Worm (Caenorhabditis elegans) whole organism, young adult: Measurements from ENCODE around the gene wrm-1.

Experiments used
- B0019.2 ChIP-seq: fragments of 200-800 bp; sonication (Bioruptor generic); conservative IDR thresholded peaks from 2 replicates; pipeline ENCODE4 v1.3.6; 2022; ENCODE audit warnings: missing genetic modification reagents, missing genetic modification characterization, missing compliant biosample characterization
- C17E4.6 ChIP-seq: fragments of 200-800 bp; sonication (Bioruptor generic); IDR thresholded peaks from 2 replicates; pipeline ENCODE4 v1.3.6; 2022; ENCODE audit warnings: missing genetic modification reagents, missing genetic modification characterization, missing compliant biosample characterization
- F22D6.2 ChIP-seq: sonication (generic microtip); optimal IDR thresholded peaks from 2 replicates; lab custom pipeline; 2016; ENCODE audit warnings: mild to moderate bottlenecking, missing genetic modification characterization, missing compliant biosample characterization
- F49E8.2 ChIP-seq: sonication (generic microtip); optimal IDR thresholded peaks from 3 replicates; lab custom pipeline; 2017; ENCODE audit warnings: missing genetic modification characterization, mild to moderate bottlenecking, missing compliant biosample characterization, antibody characterized with exemption, moderate library complexity; ENCODE audit not compliant: insufficient read depth
- K12H6.12 ChIP-seq: fragments of 200-800 bp; sonication (Bioruptor generic); optimal IDR thresholded peaks from 2 replicates; lab custom pipeline; 2018; ENCODE audit warnings: mild to moderate bottlenecking, missing genetic modification characterization, missing compliant biosample characterization
- T26A5.8 ChIP-seq: sonication (generic microtip); optimal IDR thresholded peaks from 2 replicates; lab custom pipeline; 2016; ENCODE audit warnings: missing genetic modification characterization, missing compliant biosample characterization
- Y53F4B.3 ChIP-seq: fragments of 200-800 bp; sonication (Bioruptor generic); IDR thresholded peaks from 2 replicates; pipeline ENCODE4 v1.3.6; 2022; ENCODE audit warnings: missing genetic modification reagents, missing genetic modification characterization, missing compliant biosample characterization
- ZK185.1 ChIP-seq: sonication (generic microtip); optimal IDR thresholded peaks from 2 replicates; lab custom pipeline; 2016; ENCODE audit warnings: mild to moderate bottlenecking, missing genetic modification characterization, missing compliant biosample characterization; ENCODE audit not compliant: poor library complexity, severe bottlenecking
- aptf-2 ChIP-seq: fragments of 200-800 bp; sonication (Bioruptor generic); conservative IDR thresholded peaks from 2 replicates; pipeline ENCODE4 v1.3.6; 2022; ENCODE audit warnings: missing genetic modification reagents, missing genetic modification characterization, missing compliant biosample characterization
- cebp-1 ChIP-seq, 2 experiments: fragments of 200-800 bp in 1 of 2; sonication (Bioruptor generic) in 1 of 2; sonication (generic microtip) in 1 of 2; IDR thresholded peaks in 1 of 2; optimal IDR thresholded peaks in 1 of 2; 2 replicates each; pipeline versions ENCODE4 v1.3.6 to Lab custom; 2017 to 2022; ENCODE audit warnings: missing compliant biosample characterization in 2 of 2, missing genetic modification characterization in 2 of 2, mild to moderate bottlenecking in 1 of 2, missing genetic modification reagents in 1 of 2, moderate library complexity in 1 of 2
- egl-44 ChIP-seq: fragments of 200-800 bp; sonication (Bioruptor generic); IDR thresholded peaks from 2 replicates; pipeline ENCODE4 v1.3.6; 2022; ENCODE audit warnings: missing genetic modification reagents, missing genetic modification characterization, missing compliant biosample characterization
- hlh-26 ChIP-seq: fragments of 200-800 bp; sonication (Bioruptor generic); conservative IDR thresholded peaks from 2 replicates; pipeline ENCODE4 v1.3.6; 2022; ENCODE audit warnings: missing genetic modification reagents, missing genetic modification characterization, missing compliant biosample characterization
- hsf-1 ChIP-seq: fragments of 200-800 bp; sonication (Bioruptor generic); IDR thresholded peaks from 2 replicates; pipeline ENCODE4 v1.3.6; 2022; ENCODE audit warnings: missing genetic modification reagents, missing genetic modification characterization, missing compliant biosample characterization
- lin-40 ChIP-seq: sonication (generic microtip); optimal IDR thresholded peaks from 2 replicates; lab custom pipeline; 2016; ENCODE audit warnings: missing genetic modification characterization, mild to moderate bottlenecking, missing compliant biosample characterization, missing genotype, missing genetic modification reagents
- lsl-1 ChIP-seq: fragments of 200-800 bp; sonication (Bioruptor generic); optimal IDR thresholded peaks from 2 replicates; lab custom pipeline; 2018; ENCODE audit warnings: mild to moderate bottlenecking, missing genetic modification characterization, moderate library complexity, missing compliant biosample characterization
- madf-3 ChIP-seq: fragments of 200-800 bp; sonication (Bioruptor generic); IDR thresholded peaks from 2 replicates; pipeline ENCODE4 v1.3.6; 2022; ENCODE audit warnings: missing genetic modification reagents, missing genetic modification characterization, missing compliant biosample characterization
- madf-8 ChIP-seq: fragments of 200-800 bp; sonication (Bioruptor generic); conservative IDR thresholded peaks from 2 replicates; pipeline ENCODE4 v1.3.6; 2022; ENCODE audit warnings: missing genetic modification reagents, missing genetic modification characterization, missing compliant biosample characterization
- mxl-1 ChIP-seq: sonication (generic microtip); optimal IDR thresholded peaks from 2 replicates; lab custom pipeline; 2016; ENCODE audit warnings: missing genetic modification characterization, missing compliant biosample characterization
- nhr-80 ChIP-seq: sonication (generic microtip); optimal IDR thresholded peaks from 2 replicates; lab custom pipeline; 2016; ENCODE audit warnings: missing genetic modification characterization, missing compliant biosample characterization
- nhr-90 ChIP-seq: sonication (generic microtip); optimal IDR thresholded peaks from 2 replicates; lab custom pipeline; 2016; ENCODE audit warnings: missing genotype, mild to moderate bottlenecking, missing genetic modification characterization, missing compliant biosample characterization
- repo-1 ChIP-seq: sonication (generic microtip); optimal IDR thresholded peaks from 2 replicates; lab custom pipeline; 2017; ENCODE audit warnings: mild to moderate bottlenecking, missing genetic modification characterization, missing compliant biosample characterization
- rpc-1 ChIP-seq, 2 experiments: fragments of 150-350 bp in 1 of 2; sonication (generic microtip) in 1 of 2; optimal IDR thresholded peaks; 2 replicates each; lab custom pipeline; 2014 to 2018; ENCODE audit warnings: missing biosample characterization in 1 of 2, missing genetic modification characterization in 1 of 2, missing genetic modification reagents in 1 of 2, missing genotype in 1 of 2
- sea-2 ChIP-seq: fragments of 200-800 bp; sonication (Bioruptor generic); IDR thresholded peaks from 2 replicates; pipeline ENCODE4 v1.3.6; 2022; ENCODE audit warnings: missing genetic modification characterization, missing compliant biosample characterization
- snpc-4 ChIP-seq, 5 experiments: fragments of 150-350 bp in 1 of 5; sonication (generic microtip) in 4 of 5; optimal IDR thresholded peaks; 2 replicates each; lab custom pipeline; 2014 to 2018; ENCODE audit warnings: missing genetic modification characterization in 5 of 5, missing biosample characterization in 3 of 5, antibody characterized with exemption in 2 of 5, mild to moderate bottlenecking in 2 of 5, missing compliant biosample characterization in 2 of 5, missing genotype in 2 of 5, moderate library complexity in 2 of 5, missing genetic modification reagents in 1 of 5
- somi-1 ChIP-seq: fragments of 200-800 bp; sonication (Bioruptor generic); optimal IDR thresholded peaks from 2 replicates; lab custom pipeline; 2018; ENCODE audit warnings: mild to moderate bottlenecking, missing genetic modification characterization, missing compliant biosample characterization
- unc-130 ChIP-seq: sonication (generic microtip); optimal IDR thresholded peaks from 2 replicates; lab custom pipeline; 2016; ENCODE audit warnings: missing genetic modification reagents, missing genetic modification characterization, missing compliant biosample characterization
- ztf-18 ChIP-seq: sonication (generic microtip); optimal IDR thresholded peaks from 2 replicates; lab custom pipeline; 2016; ENCODE audit warnings: missing genotype, mild to moderate bottlenecking, missing genetic modification characterization, missing compliant biosample characterization
- ztf-26 ChIP-seq: sonication (generic microtip); optimal IDR thresholded peaks from 2 replicates; lab custom pipeline; 2017; ENCODE audit warnings: missing genetic modification characterization, missing compliant biosample characterization

The wrm-1 gene

ce11 chrIII:5730980-5731636 lies 8.5 kb downstream of the wrm-1 start, which contains the start of the genes B0244.9 and B0244.7:
Gene B0244.9 (minus strand): TSS chrIII:5731030.
Gene B0244.7 (plus strand): TSS chrIII:5731501.
- no peak for TF ChIP-seq lsl-1 (GFP tag; lab: Kevin White, UChicago)
- no peak for TF ChIP-seq cebp-1 (GFP tag; IDR thresholded peaks at IDR 0.05; lab: Robert Waterston, UW)
- TF ChIP-seq cebp-1 (tag; optimal IDR thresholded peaks at IDR 0.05; lab: Kevin White, UChicago), result no peak
- peak; percentile 16 for TF ChIP-seq nhr-80 (tag; lab: Kevin White, UChicago)
- TF ChIP-seq mxl-1 (tag; lab: Kevin White, UChicago), result no peak
- TF ChIP-seq T26A5.8 (tag; lab: Kevin White, UChicago), result no peak
- no peak for TF ChIP-seq egl-44
- no peak for TF ChIP-seq hlh-26 (GFP tag; lab: Robert Waterston, UW)
- no peak for TF ChIP-seq aptf-2 (GFP tag; lab: Robert Waterston, UW)

ce11 chrIII:5732925-5733324 lies 10.3 kb downstream of the wrm-1 start, which contains the start of gene B0244.17:
Gene B0244.17 (plus strand): TSS chrIII:5733225.
- TF ChIP-seq ZK185.1 (tag; lab: Kevin White, UChicago) (no peak), nhr-80 (tag; lab: Kevin White, UChicago) (peak; percentile 0), ztf-26 (no peak)

- no peak for TF ChIP-seq snpc-4 (GFP tag; optimal IDR thresholded peaks at IDR 0.05; lab: Kevin White, UChicago)
- peak in 2 of 4 experiments; percentile 45 to 66 for TF ChIP-seq snpc-4 (tag; optimal IDR thresholded peaks at IDR 0.05; lab: Kevin White, UChicago)
- TF ChIP-seq nhr-90 (tag; lab: Kevin White, UChicago), result no peak
These were observed 11.7 kb downstream of the wrm-1 start for ce11 chrIII:5734328-5734727.

- TF ChIP-seq madf-8 (GFP tag; lab: Robert Waterston, UW), result no peak
- TF ChIP-seq nhr-80 (tag; lab: Kevin White, UChicago), result peak; percentile 49
- TF ChIP-seq, all 124 proteins: peak for 1
These were observed 12.3 kb downstream of the wrm-1 start, which contains the start of gene B0244.10 for ce11 chrIII:5734905-5735304. Gene B0244.10 (plus strand): TSS chrIII:5735158.

- TF ChIP-seq somi-1, result no peak
- no peak for TF ChIP-seq unc-130 (GFP tag; lab: Kevin White, UChicago)
- TF ChIP-seq repo-1, result no peak
- TF ChIP-seq ztf-26, result no peak
- TF ChIP-seq lsl-1 (GFP tag; lab: Kevin White, UChicago), result no peak
- TF ChIP-seq rpc-1 (optimal IDR thresholded peaks at IDR 0.05; lab: Kevin White, UChicago), result no peak
- no peak for TF ChIP-seq rpc-1 (tag; optimal IDR thresholded peaks at IDR 0.05; lab: Kevin White, UChicago)
- TF ChIP-seq ztf-18, result no peak
- TF ChIP-seq hsf-1 (GFP tag; lab: Robert Waterston, UW), result no peak
- TF ChIP-seq C17E4.6 (GFP tag; lab: Robert Waterston, UW), result no peak
- no peak for TF ChIP-seq K12H6.12
- no peak for TF ChIP-seq Y53F4B.3 (GFP tag; lab: Robert Waterston, UW)
- no peak for TF ChIP-seq sea-2 (GFP tag; lab: Robert Waterston, UW)
- no peak for TF ChIP-seq F49E8.2
- TF ChIP-seq B0019.2, result no peak
- TF ChIP-seq madf-3, result no peak
- TF ChIP-seq egl-44, result no peak
- TF ChIP-seq F22D6.2 (tag; lab: Kevin White, UChicago), result no peak
- no peak for TF ChIP-seq hlh-26 (GFP tag; lab: Robert Waterston, UW)
- TF ChIP-seq lin-40 (tag; lab: Kevin White, UChicago), result no peak
These were observed 15.1 kb downstream of the wrm-1 start, which contains the start of gene B0244.6 for ce11 chrIII:5737708-5738107. Gene B0244.6 (plus strand): TSS chrIII:5738008.
